Worm (Caenorhabditis elegans) whole organism, L3 larva: ENCODE measurements around the gene fbxa-65.

Experiments used
- R02D3.7 ChIP-seq: fragments of 150-350 bp; optimal IDR thresholded peaks from 2 replicates; lab custom pipeline; 2014; ENCODE audit warnings: missing biosample characterization, missing genetic modification characterization
- ZK546.5 ChIP-seq: sonication (generic microtip); optimal IDR thresholded peaks from 2 replicates; lab custom pipeline; 2017; ENCODE audit warnings: missing biosample characterization, missing genetic modification characterization
- ama-1 ChIP-seq: fragments of 150-350 bp; optimal IDR thresholded peaks from 2 replicates; lab custom pipeline; 2018
- ceh-16 ChIP-seq: sonication (generic microtip); optimal IDR thresholded peaks from 2 replicates; lab custom pipeline; 2017; ENCODE audit warnings: missing biosample characterization, missing genetic modification characterization
- ceh-28 ChIP-seq: fragments of 150-350 bp; optimal IDR thresholded peaks from 2 replicates; lab custom pipeline; 2014; ENCODE audit warnings: missing biosample characterization, missing genetic modification reagents, missing genetic modification characterization
- ceh-82 ChIP-seq: fragments of 150-350 bp; optimal IDR thresholded peaks from 2 replicates; lab custom pipeline; 2014; ENCODE audit warnings: missing biosample characterization, missing genetic modification characterization
- daf-12 ChIP-seq: fragments of 150-350 bp; optimal IDR thresholded peaks from 2 replicates; lab custom pipeline; 2014; ENCODE audit warnings: missing biosample characterization, missing genetic modification reagents, missing genetic modification characterization
- egl-27 ChIP-seq: sonication (generic microtip); optimal IDR thresholded peaks from 4 replicates; lab custom pipeline; 2017; ENCODE audit warnings: missing biosample characterization, missing genetic modification reagents, missing genetic modification characterization
- egl-5 ChIP-seq: fragments of 150-350 bp; optimal IDR thresholded peaks from 2 replicates; lab custom pipeline; 2017; ENCODE audit warnings: missing biosample characterization, missing genetic modification reagents, missing genetic modification characterization, inconsistent platforms
- elt-1 ChIP-seq: fragments of 150-350 bp; optimal IDR thresholded peaks from 2 replicates; lab custom pipeline; 2014; ENCODE audit warnings: missing biosample characterization, missing genetic modification characterization
- elt-2 ChIP-seq: sonication (generic microtip); optimal IDR thresholded peaks from 2 replicates; lab custom pipeline; 2016; ENCODE audit warnings: missing genetic modification reagents, mild to moderate bottlenecking, missing genetic modification characterization, missing compliant biosample characterization
- elt-3 ChIP-seq, 3 experiments: fragments of 150-350 bp in 1 of 3; sonication (generic microtip) in 2 of 3; optimal IDR thresholded peaks; 2 replicates in 2 of 3; 4 replicates in 1 of 3; lab custom pipeline; 2014 to 2017; ENCODE audit warnings: missing biosample characterization in 3 of 3, missing genetic modification characterization in 3 of 3
- fkh-10 ChIP-seq: sonication (generic microtip); optimal IDR thresholded peaks from 2 replicates; lab custom pipeline; 2017; ENCODE audit warnings: missing biosample characterization, missing genetic modification reagents, missing genetic modification characterization
- fkh-2 ChIP-seq: fragments of 150-350 bp; optimal IDR thresholded peaks from 2 replicates; lab custom pipeline; 2014; ENCODE audit warnings: missing biosample characterization, missing genetic modification reagents, missing genetic modification characterization
- hmg-11 ChIP-seq: sonication (generic microtip); optimal IDR thresholded peaks from 2 replicates; lab custom pipeline; 2016; ENCODE audit warnings: missing genetic modification characterization, missing compliant biosample characterization
- jun-1 ChIP-seq: fragments of 150-350 bp; optimal IDR thresholded peaks from 2 replicates; lab custom pipeline; 2014; ENCODE audit warnings: missing biosample characterization, missing genetic modification reagents, missing genetic modification characterization
- lin-15B ChIP-seq: fragments of 150-350 bp; optimal IDR thresholded peaks from 2 replicates; lab custom pipeline; 2014; ENCODE audit warnings: missing biosample characterization, missing genetic modification characterization
- lin-39 ChIP-seq: fragments of 150-350 bp; optimal IDR thresholded peaks from 2 replicates; lab custom pipeline; 2018; ENCODE audit warnings: missing biosample characterization, missing genetic modification reagents, missing genetic modification characterization
- mml-1 ChIP-seq: fragments of 150-350 bp; sonication (generic microtip); optimal IDR thresholded peaks from 3 replicates; lab custom pipeline; 2014; ENCODE audit warnings: missing biosample characterization, missing genetic modification characterization
- nfya-1 ChIP-seq: sonication (generic microtip); optimal IDR thresholded peaks from 2 replicates; lab custom pipeline; 2017; ENCODE audit warnings: missing genetic modification characterization, mild to moderate bottlenecking, missing compliant biosample characterization, antibody characterized with exemption, moderate library complexity; ENCODE audit not compliant: insufficient read depth
- nhr-11 ChIP-seq: fragments of 150-350 bp; optimal IDR thresholded peaks from 2 replicates; lab custom pipeline; 2014; ENCODE audit warnings: missing biosample characterization, missing genetic modification characterization
- nhr-12 ChIP-seq: fragments of 150-350 bp; optimal IDR thresholded peaks from 2 replicates; lab custom pipeline; 2014; ENCODE audit warnings: missing biosample characterization, missing genetic modification characterization
- nhr-23 ChIP-seq: fragments of 150-350 bp; optimal IDR thresholded peaks from 2 replicates; lab custom pipeline; 2014; ENCODE audit warnings: missing biosample characterization, missing genetic modification reagents, missing genetic modification characterization
- nhr-237 ChIP-seq: fragments of 150-350 bp; optimal IDR thresholded peaks from 2 replicates; lab custom pipeline; 2014; ENCODE audit warnings: missing biosample characterization, missing genetic modification characterization
- nhr-25 ChIP-seq: sonication (generic microtip); optimal IDR thresholded peaks from 2 replicates; lab custom pipeline; 2017; ENCODE audit warnings: missing biosample characterization, missing genetic modification characterization
- nhr-28 ChIP-seq: fragments of 150-350 bp; optimal IDR thresholded peaks from 2 replicates; lab custom pipeline; 2014; ENCODE audit warnings: missing biosample characterization, missing genetic modification characterization
- nhr-43 ChIP-seq: sonication (generic microtip); optimal IDR thresholded peaks from 2 replicates; lab custom pipeline; 2016; ENCODE audit warnings: mild to moderate bottlenecking, missing genetic modification characterization, missing compliant biosample characterization; ENCODE audit not compliant: poor library complexity, severe bottlenecking
- nhr-67 ChIP-seq: fragments of 150-350 bp; optimal IDR thresholded peaks from 2 replicates; lab custom pipeline; 2014; ENCODE audit warnings: missing biosample characterization, missing genetic modification characterization
- nhr-76 ChIP-seq: fragments of 150-350 bp; sonication (generic microtip); optimal IDR thresholded peaks from 5 replicates; lab custom pipeline; 2014; ENCODE audit warnings: missing biosample characterization, missing genetic modification characterization
- pha-4 ChIP-seq: fragments of 150-350 bp; optimal IDR thresholded peaks from 2 replicates; lab custom pipeline; 2014; ENCODE audit warnings: missing biosample characterization, missing genetic modification reagents, missing genetic modification characterization
- pqm-1 ChIP-seq: fragments of 150-350 bp; optimal IDR thresholded peaks from 2 replicates; lab custom pipeline; 2017; ENCODE audit warnings: missing biosample characterization, missing genetic modification characterization, inconsistent platforms
- sea-2 ChIP-seq: fragments of 150-350 bp; sonication (generic microtip); optimal IDR thresholded peaks from 4 replicates; lab custom pipeline; 2014; ENCODE audit warnings: missing biosample characterization, missing genetic modification reagents, missing genetic modification characterization
- snpc-4 ChIP-seq: fragments of 150-350 bp; optimal IDR thresholded peaks from 2 replicates; lab custom pipeline; 2014; ENCODE audit warnings: missing biosample characterization, missing genetic modification characterization
- tbx-2 ChIP-seq: sonication (generic microtip); optimal IDR thresholded peaks from 2 replicates; lab custom pipeline; 2016; ENCODE audit warnings: mild to moderate bottlenecking, missing genetic modification characterization, missing compliant biosample characterization
- unc-39 ChIP-seq: sonication (generic microtip); optimal IDR thresholded peaks from 4 replicates; lab custom pipeline; 2017; ENCODE audit warnings: missing biosample characterization, missing genetic modification characterization
- unc-62 ChIP-seq: fragments of 150-350 bp; sonication (generic microtip); optimal IDR thresholded peaks from 4 replicates; lab custom pipeline; 2014; ENCODE audit warnings: missing biosample characterization, missing genetic modification reagents, missing genetic modification characterization
- zag-1 ChIP-seq: fragments of 150-350 bp; optimal IDR thresholded peaks from 2 replicates; lab custom pipeline; 2014; ENCODE audit warnings: missing biosample characterization, missing genetic modification characterization
- ztf-11 ChIP-seq: fragments of 150-350 bp; optimal IDR thresholded peaks from 2 replicates; lab custom pipeline; 2014; ENCODE audit warnings: missing biosample characterization, missing genetic modification characterization

fbxa-65 gene

ce11 chrV:3342504-3342903 lies 3.8 kb downstream of the fbxa-65 start, which contains the start of gene C17B7.3:
Gene C17B7.3, plus strand, starts transcription at chrV:3342804.
- TF ChIP-seq fkh-10 (GFP tag; lab: Kevin White, UChicago) (no peak), ZK546.5 (tag; lab: Kevin White, UChicago) (no peak), ceh-28 (tag; lab: Kevin White, UChicago) (no peak), nhr-237 (tag; lab: Kevin White, UChicago) (no peak), tbx-2 (no peak), ceh-16 (no peak), nhr-25 (tag; lab: Kevin White, UChicago) (no peak), elt-2 (tag; lab: Kevin White, UChicago) (no peak), lin-39 (no peak)

- TF ChIP-seq pqm-1, result no peak
These were observed 4.4 kb downstream of the fbxa-65 start, which contains the start of gene C17B7.10 for ce11 chrV:3341906-3342305. Gene C17B7.10, minus strand, starts transcription at chrV:3342006.

ce11 chrV:3339009-3339408 lies 7.3 kb downstream of the fbxa-65 start, which contains the start of gene C17B7.4:
Gene C17B7.4, plus strand, starts transcription at chrV:3339309.
- no peak for TF ChIP-seq unc-39
- no peak for TF ChIP-seq pha-4 (tag; lab: Kevin White, UChicago)
- TF ChIP-seq pqm-1, result no peak
- TF ChIP-seq lin-39, result no peak
- TF ChIP-seq nhr-12, result no peak
- no peak for TF ChIP-seq nhr-28 (tag; lab: Kevin White, UChicago)
- no peak for TF ChIP-seq R02D3.7
- no peak for TF ChIP-seq ZK546.5 (tag; lab: Kevin White, UChicago)
- TF ChIP-seq egl-27 (tag; lab: Kevin White, UChicago), result no peak
- no peak for TF ChIP-seq nhr-237 (tag; lab: Kevin White, UChicago)
- TF ChIP-seq lin-15B, result no peak
- no peak for TF ChIP-seq mml-1 (tag; lab: Kevin White, UChicago)

ce11 chrV:3333334-3333733 lies 12.9 kb downstream of the fbxa-65 start, which contains the start of gene C17B7.5:
Gene C17B7.5, plus strand, starts transcription at chrV:3333634.
- TF ChIP-seq nhr-43, result no peak
- no peak for TF ChIP-seq ceh-82
- no peak for TF ChIP-seq nhr-67
- TF ChIP-seq daf-12 (tag; lab: Kevin White, UChicago), result no peak
- no peak for TF ChIP-seq nhr-28 (tag; lab: Kevin White, UChicago)
- no peak for TF ChIP-seq unc-62
- TF ChIP-seq ztf-11 (tag; lab: Kevin White, UChicago), result no peak
- TF ChIP-seq elt-1 (tag; lab: Kevin White, UChicago), result no peak
- no peak for TF ChIP-seq ceh-28 (tag; lab: Kevin White, UChicago)
- no peak for TF ChIP-seq lin-15B
- no peak for TF ChIP-seq fkh-10 (GFP tag; lab: Kevin White, UChicago)

DNA sequence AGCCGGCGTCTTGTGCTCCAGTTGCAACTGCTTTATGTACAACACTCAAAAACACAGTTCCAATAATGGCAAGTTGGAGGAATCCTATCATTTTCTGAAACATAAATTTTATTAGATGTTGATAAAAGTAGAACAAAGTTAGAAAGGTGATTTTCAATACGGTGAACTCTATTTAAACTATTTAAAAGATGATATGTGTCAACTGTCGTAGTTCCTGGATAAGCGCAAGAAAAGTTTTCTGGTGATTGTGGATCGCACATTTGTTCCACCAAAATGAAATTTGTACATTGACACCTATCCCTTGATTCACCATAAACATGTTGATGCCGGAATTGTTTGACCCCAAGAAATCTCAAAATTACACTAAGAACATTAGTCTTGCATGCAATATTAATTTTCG lies 14.3 kb downstream of the fbxa-65 start, which contains the start of gene C17B7.9:
TSS of gene C17B7.9 (minus strand) at position 101 of the 400 bp plus-strand sequence.
- TF ChIP-seq sea-2 (GFP tag; lab: Kevin White, UChicago), result no peak
- TF ChIP-seq elt-3 (tag; optimal IDR thresholded peaks at IDR 0.05; lab: Kevin White, UChicago), result no peak
- TF ChIP-seq ceh-16, result no peak
- no peak for TF ChIP-seq ceh-28 (tag; lab: Kevin White, UChicago)
- no peak for TF ChIP-seq fkh-2 (tag; lab: Kevin White, UChicago)
- TF ChIP-seq ama-1, result no peak
- no peak for TF ChIP-seq nfya-1 (tag; lab: Kevin White, UChicago)
- TF ChIP-seq nhr-237 (tag; lab: Kevin White, UChicago), result no peak
- TF ChIP-seq pqm-1, result no peak
- TF ChIP-seq nhr-28 (tag; lab: Kevin White, UChicago), result no peak
- TF ChIP-seq R02D3.7, result no peak
- no peak for TF ChIP-seq pha-4 (tag; lab: Kevin White, UChicago)
- TF ChIP-seq unc-62, result no peak
- no peak for TF ChIP-seq lin-39
- no peak for TF ChIP-seq nhr-43
- no peak for TF ChIP-seq nhr-11 (tag; lab: Kevin White, UChicago)

DNA sequence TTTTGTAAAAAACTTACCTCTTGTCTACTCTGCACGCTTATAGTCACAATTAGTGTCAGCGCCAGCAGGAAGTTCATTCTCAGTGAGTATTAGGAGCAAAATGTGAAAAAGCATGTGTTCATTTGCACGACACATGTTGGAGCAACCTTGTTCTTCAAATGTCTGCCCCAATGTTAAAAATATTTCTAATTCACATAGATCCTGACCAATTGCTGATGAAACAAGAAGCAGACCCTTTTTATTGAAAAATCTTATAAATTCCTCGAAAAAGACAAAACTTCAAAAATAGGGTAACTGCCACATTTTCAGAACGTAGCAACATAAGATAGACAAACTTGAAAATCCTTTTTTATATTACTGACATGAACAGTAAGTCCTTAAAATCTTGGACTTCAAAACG lies 22.1 kb downstream of the fbxa-65 start, which contains the start of gene C17B7.8:
TSS of gene C17B7.8 (minus strand) at position 101 of the 400 bp plus-strand sequence.
- TF ChIP-seq fkh-2 (tag; lab: Kevin White, UChicago) (no peak), elt-1 (tag; lab: Kevin White, UChicago) (no peak), nhr-28 (tag; lab: Kevin White, UChicago) (no peak), lin-15B (no peak), nhr-76 (tag; lab: Kevin White, UChicago) (no peak), nhr-67 (no peak), egl-5 (tag; lab: Kevin White, UChicago) (no peak), fkh-10 (GFP tag; lab: Kevin White, UChicago) (no peak), nhr-23 (tag; lab: Kevin White, UChicago) (no peak), zag-1 (tag; lab: Kevin White, UChicago) (no peak), sea-2 (GFP tag; lab: Kevin White, UChicago) (no peak), jun-1 (tag; lab: Kevin White, UChicago) (no peak), nhr-237 (tag; lab: Kevin White, UChicago) (no peak), snpc-4 (tag; lab: Kevin White, UChicago) (no peak), hmg-11 (tag; lab: Kevin White, UChicago) (no peak), pqm-1 (no peak), unc-39 (no peak)
